Fruit fly (Drosophila melanogaster): ENCODE results near the gene Kah.

The Kah gene

DNA sequence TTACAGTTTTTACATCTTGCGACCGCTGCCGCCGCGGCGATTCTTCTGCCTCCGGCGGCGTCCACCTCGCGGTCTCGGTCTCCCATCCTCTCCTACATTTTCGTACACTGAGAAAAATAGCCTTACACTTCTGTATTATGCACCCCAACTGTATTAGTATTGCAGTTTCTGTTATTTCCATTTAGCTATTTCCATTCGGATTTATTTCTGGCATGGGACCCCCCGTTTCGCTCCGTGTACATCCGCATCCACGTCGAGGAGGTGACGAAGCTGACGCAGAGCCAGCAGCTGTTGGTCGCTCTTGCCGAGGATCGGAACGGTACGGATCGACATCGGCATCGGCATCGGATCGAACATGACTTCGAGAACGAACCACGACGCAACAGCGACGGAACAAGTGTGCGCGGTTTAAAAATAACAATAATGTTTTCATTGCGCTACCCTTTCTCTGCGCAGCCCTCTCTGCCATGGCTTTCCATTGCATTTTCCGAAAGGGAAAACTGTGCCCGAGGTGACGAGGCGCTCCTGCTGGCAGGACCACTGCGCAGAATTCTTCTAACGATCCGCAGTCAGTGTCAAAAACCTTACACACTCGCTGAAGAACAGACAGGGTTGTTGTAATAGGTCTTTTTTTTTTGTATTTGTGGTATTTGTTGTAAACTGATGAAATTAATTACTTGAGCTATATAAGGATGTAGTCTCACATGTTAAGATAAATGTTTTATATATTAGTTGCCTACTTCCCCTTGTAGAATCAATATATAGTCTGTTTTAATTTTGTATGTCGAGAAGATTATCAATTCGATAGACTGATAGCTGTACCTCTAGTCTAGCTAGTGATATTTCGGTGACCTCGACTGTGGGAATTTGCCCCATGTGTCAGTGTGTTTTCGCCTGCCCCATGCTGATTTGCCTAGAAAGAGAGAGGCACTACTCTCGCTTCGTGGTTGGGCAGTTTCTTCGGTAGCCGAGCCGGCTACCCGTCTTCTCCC lies 512 bp upstream of the Kah start:
- TF ChIP-seq Sin3A (optimal IDR thresholded peaks at IDR 0.05): no peak
- no peak for TF ChIP-seq h (optimal IDR thresholded peaks at IDR 0.05)
- TF ChIP-seq ttk (optimal IDR thresholded peaks at IDR 0.05): no peak
- TF ChIP-seq psq (optimal IDR thresholded peaks at IDR 0.05): no peak
- TF ChIP-seq Myc (optimal IDR thresholded peaks at IDR 0.05): no peak
- no peak for TF ChIP-seq insv (optimal IDR thresholded peaks at IDR 0.05)

DNA sequence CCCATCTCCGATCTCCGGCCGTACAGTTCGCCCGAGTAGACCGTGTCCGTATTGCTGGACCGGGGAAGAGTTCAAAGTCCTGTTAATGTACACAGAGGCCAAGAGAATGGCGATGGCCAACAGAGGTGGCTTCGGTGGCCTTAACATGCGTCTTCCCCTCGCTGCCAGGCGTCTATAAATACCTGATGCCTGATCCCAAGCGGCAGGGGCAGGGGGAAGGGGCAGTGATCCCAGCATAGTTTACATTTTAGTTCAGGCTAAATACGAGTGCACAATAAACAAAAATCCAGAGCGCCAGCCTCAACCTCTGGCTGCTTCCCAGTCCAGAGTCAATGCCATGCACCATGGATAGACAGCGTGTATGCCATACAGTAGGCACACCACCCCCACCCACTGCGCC lies 1.2 kb downstream of the Kah start:
- TF ChIP-seq psq (optimal IDR thresholded peaks at IDR 0.05): no peak
- no peak for TF ChIP-seq ttk (optimal IDR thresholded peaks at IDR 0.05)
- TF ChIP-seq insv (optimal IDR thresholded peaks at IDR 0.05): no peak

DNA sequence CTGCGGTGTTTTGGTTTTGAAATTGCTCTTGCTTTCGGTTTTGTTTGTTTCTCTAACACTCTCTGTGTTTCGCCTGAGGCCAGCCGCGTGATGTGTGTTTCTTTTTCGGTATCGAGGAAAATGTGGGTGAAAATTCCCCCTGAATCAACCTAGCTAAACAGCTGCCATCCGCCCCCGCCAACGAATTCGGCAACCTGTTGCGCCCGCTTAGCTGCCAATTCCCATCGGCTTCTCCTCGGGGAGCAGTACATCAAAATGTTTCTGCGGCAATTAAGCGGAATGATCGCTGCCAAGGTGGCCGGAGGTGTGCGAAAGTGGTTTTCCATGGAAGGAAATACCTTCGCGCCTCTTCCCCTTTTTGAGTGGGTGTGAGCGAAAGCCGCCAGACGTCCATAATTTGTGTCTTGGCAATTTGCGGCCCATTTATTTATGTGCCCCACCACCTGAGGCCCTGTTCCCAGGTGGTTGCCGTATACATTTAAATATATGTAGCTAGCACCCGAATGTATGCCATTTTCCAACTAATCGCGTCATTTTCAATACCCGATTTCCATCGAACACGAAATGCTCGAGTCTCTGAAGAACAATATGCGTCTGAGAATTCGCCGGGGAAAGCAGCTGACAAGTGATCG lies 2.4 kb downstream of the Kah start:
- no peak for TF ChIP-seq insv (optimal IDR thresholded peaks at IDR 0.05)
- TF ChIP-seq Sin3A (optimal IDR thresholded peaks at IDR 0.05): no peak
- no peak for TF ChIP-seq Myc (optimal IDR thresholded peaks at IDR 0.05)
- TF ChIP-seq h (optimal IDR thresholded peaks at IDR 0.05): no peak
- TF ChIP-seq ttk (optimal IDR thresholded peaks at IDR 0.05): no peak
- TF ChIP-seq psq (optimal IDR thresholded peaks at IDR 0.05): no peak

DNA sequence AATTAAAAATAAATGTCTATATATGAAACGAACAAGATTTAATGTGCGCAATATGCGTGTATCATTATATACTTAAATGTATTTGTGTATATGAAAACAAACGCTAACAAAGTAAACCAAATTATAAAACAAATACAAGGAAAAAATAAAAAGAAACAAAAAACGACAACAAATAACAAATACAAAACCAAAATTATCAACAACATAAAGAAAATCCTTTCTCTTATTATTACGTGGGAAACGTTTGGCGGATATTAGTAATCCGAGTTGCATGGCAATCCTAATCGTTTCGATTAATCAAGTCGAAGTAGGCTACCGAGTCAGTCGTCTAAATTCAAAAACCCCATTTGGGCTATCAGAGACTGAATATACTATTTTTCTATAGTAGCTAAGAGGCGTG lies 8.0 kb downstream of the Kah start, which contains the start of gene Ppm1:
TSS of gene Ppm1 (plus strand) at position 301 of the 400 bp plus-strand sequence.
- no peak for TF ChIP-seq Sin3A (optimal IDR thresholded peaks at IDR 0.05)
- no peak for TF ChIP-seq insv (optimal IDR thresholded peaks at IDR 0.05)

DNA sequence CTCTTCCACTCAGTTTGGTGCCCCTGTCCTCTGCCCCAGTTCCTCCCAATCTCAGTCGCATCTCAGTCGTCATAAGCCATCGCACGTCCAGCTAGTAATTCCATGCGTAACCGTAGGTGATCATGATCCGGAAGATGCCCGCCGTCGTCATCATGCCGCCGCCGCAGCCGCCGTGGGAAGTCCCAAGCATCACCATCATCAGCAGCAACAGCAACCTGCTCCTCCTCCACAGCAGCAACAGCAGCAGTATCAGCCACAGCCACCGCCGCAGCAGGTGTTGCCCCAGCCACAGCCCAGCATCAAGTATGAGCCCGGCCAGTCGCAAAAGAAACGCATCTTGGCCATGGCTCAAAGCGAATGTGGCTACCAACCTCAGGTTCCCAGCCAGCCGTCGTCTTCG lies 16.1 kb downstream of the Kah start:
- no peak for TF ChIP-seq insv (optimal IDR thresholded peaks at IDR 0.05)
- no peak for TF ChIP-seq h (optimal IDR thresholded peaks at IDR 0.05)
- no peak for TF ChIP-seq psq (optimal IDR thresholded peaks at IDR 0.05)
- no peak for TF ChIP-seq Myc (optimal IDR thresholded peaks at IDR 0.05)
- no peak for TF ChIP-seq ttk (optimal IDR thresholded peaks at IDR 0.05)
- no peak for TF ChIP-seq Sin3A (optimal IDR thresholded peaks at IDR 0.05)

DNA sequence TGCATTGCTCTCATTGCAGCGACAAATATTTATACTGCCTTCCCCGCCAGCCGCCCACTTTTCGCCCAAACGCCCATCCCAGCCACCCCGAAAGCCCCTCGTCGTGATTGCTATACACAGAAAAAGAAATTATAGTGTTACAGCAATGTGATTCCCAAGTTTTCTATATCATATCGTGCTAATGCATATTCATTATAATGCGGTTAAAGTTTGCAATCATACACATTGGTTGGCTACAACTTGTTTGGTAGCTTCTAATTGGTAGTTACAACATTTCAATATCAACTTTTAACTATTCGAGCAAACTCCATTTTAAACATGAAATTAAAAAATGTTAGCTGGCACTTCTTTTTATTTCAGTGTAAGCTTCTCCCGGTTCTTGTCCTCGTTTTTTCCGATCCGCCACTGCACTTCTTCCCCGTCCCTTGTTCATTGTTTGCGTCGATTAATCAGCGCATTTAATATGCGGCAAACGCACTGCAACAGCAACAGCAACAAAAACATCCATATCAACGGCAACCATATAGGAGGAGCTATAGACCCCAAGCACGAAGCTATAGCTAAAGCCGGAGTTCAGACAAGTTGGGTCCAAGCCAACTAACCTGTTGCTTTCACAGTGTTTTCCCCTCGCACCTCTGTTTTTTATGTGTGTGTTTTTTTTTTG lies 23.0 kb downstream of the Kah start:
- no peak for TF ChIP-seq Myc (optimal IDR thresholded peaks at IDR 0.05)
- TF ChIP-seq psq (optimal IDR thresholded peaks at IDR 0.05): no peak

DNA sequence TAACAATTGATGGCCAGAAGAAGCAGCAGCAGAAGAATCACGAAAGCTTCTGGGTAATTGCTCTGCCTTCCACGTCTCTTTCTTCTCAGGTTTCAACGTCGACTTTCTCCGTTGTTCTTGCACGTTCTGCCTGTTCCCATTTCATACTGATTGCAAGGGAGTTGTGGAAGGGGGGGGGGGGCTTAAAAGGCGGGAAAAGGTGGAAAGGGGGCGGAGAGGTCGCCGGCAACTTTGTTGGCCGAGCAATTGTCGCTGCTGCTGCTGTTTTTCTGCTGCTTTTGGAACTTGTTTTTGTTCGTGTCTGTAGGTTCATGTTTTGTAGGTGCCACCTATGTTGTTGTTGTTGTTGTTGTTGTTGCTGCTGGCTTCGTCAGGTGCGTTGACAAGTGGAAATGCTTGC lies 23.5 kb downstream of the Kah start:
- TF ChIP-seq Myc (optimal IDR thresholded peaks at IDR 0.05) (no peak), Sin3A (optimal IDR thresholded peaks at IDR 0.05) (no peak), psq (optimal IDR thresholded peaks at IDR 0.05) (no peak), insv (optimal IDR thresholded peaks at IDR 0.05) (no peak), ttk (optimal IDR thresholded peaks at IDR 0.05) (no peak), h (optimal IDR thresholded peaks at IDR 0.05) (no peak)

DNA sequence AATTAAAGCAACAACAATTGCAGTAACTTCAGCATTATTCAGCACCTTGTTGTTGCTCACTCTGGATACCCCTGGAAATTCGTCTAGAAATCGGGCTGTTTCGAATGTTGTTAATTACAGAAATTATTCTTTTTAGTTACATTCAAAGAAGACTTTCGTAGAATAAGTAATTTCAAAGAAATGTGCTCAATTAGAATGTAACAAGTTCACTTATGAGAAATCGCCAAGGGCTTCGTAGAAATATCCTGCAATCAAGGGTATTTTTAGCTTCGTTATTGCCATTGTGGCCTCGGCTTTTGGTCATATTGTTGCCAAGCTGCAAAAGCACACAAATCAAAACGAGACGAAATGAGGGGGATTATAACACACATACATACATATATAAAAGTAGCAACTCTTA lies 25.1 kb downstream of the Kah start:
- TF ChIP-seq h (optimal IDR thresholded peaks at IDR 0.05): no peak
- TF ChIP-seq psq (optimal IDR thresholded peaks at IDR 0.05): no peak

DNA sequence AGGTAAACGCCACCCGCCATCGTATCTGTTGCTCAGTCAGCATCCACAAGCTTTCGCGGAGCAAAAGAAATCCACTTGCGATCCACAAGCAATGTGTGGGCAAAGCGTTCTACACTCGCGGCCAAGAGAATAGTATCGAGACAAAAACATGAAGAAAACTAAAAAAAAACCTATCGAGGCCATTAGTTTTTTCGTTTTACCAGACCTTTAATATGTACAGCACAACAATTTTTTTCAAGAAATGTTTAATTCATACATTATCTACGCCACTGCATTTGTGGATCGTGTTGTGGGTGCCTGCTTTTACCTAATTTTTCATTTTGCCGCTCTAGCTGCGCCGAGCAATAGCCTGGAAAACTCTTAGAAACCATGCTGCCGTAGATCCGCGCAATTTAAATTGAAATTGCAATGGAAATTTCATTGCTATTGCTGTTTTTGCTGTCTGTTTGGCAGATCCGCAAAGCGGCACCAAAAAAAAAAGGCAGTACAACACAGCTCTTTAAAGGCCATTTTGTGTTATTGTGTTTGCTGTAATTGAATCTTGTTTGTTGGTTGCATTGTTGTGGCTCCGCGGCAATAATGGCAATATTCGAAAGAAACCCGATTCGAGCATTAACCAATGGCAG lies 26.0 kb downstream of the Kah start:
- TF ChIP-seq Myc (optimal IDR thresholded peaks at IDR 0.05): no peak
- no peak for TF ChIP-seq Sin3A (optimal IDR thresholded peaks at IDR 0.05)
- TF ChIP-seq h (optimal IDR thresholded peaks at IDR 0.05): no peak

DNA sequence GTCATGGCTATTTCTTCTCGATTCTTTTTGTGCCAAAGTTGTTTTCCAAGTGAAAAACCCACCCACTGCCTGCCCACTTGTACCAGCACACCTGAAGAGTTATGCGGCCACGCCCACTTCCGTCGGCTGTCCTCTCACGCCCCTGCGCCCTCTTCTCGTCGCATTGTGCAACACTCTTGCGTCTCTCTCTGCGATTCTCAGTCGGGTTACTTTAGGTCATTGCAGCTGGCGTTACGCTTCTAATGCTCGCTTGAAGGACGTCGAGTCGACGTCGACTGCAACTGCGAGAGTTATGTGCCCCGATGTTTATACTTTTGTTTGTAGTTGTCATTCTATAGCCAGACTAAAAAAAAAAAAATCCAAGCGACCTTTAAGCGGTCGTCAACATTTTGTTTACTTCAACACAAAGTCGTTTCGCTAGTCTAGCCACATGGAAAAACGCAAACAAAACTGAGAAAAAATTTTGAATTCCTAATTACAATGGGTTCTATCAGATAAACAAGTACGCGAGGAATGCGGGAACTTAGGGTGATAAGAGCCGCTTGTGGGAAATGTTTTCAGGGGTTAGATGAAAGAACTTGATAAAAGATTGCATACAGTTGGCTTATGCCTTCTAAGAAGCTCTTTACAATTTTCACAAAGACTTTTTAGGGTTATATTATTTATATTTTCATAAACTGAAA lies 27.2 kb downstream of the Kah start:
- TF ChIP-seq psq (optimal IDR thresholded peaks at IDR 0.05): no peak
- no peak for TF ChIP-seq h (optimal IDR thresholded peaks at IDR 0.05)
- no peak for TF ChIP-seq Sin3A (optimal IDR thresholded peaks at IDR 0.05)
- TF ChIP-seq Myc (optimal IDR thresholded peaks at IDR 0.05): no peak
- TF ChIP-seq ttk (optimal IDR thresholded peaks at IDR 0.05): no peak
- no peak for TF ChIP-seq insv (optimal IDR thresholded peaks at IDR 0.05)

DNA sequence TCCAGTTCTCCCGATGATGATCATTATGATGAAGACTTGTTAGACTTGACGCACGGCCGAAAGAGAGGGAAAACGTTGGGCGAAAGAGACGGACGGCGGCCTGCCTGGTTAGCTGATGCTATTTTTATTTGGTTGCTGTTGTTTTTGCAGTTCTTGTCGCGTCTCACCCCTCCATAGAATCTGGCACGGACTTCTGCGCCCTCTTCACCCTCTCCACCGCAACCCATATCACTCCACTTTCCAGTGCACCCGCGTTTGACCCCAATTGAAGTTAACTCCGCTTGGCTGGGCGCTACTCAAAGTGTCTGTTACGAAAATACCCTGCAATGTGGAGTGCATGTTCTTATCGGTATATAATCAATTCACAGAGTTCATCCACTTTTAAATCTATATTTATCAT lies 28.0 kb downstream of the Kah start:
- TF ChIP-seq Sin3A (optimal IDR thresholded peaks at IDR 0.05) (no peak), h (optimal IDR thresholded peaks at IDR 0.05) (no peak), Myc (optimal IDR thresholded peaks at IDR 0.05) (no peak), insv (optimal IDR thresholded peaks at IDR 0.05) (no peak), psq (optimal IDR thresholded peaks at IDR 0.05) (no peak), ttk (optimal IDR thresholded peaks at IDR 0.05) (no peak)

Data from Kc167 (cell line).